Fruit fly (Drosophila melanogaster) S2 (cell line): ENCODE measurements around the gene Qsox3.
A peak's percentile ranks its signal among the peaks of the same experiment; 100 is the strongest.

Source experiments
- CG8478 ChIP-seq: fragments of >200 bp; optimal IDR thresholded peaks from 2 replicates; lab custom pipeline; 2018
- CTCF ChIP-seq, 2 experiments: fragments of >200 bp; optimal IDR thresholded peaks; 2 replicates each; lab custom pipeline; 2018

Qsox3 gene

DNA sequence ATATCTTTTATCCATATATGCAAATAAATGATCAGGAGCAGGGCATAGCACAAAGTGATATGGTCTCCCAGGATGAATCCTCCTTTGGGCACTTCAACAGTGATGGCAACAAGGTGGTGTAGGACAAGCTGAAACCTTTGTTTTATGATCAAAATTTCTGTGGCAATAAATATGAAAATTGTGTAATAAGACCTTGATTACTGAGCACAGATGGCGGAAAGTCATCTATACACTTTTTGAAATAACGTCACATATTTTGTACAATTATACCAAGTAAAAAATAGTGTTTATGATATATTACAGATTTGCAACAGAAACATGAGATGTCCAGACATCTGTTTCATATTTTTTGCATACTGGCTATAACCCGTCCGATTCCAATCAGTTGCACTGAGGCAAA, 31.1 kb upstream of the Qsox3 start, which contains the start of gene CG31465:
Gene CG31465, plus strand, starts transcription at position 301 of the 400 bp plus-strand sequence.
- no peak for TF ChIP-seq CG8478 (lab: Kevin White, UChicago)
- TF ChIP-seq CTCF (optimal IDR thresholded peaks at IDR 0.05; lab: Kevin White, UChicago): no peak

DNA sequence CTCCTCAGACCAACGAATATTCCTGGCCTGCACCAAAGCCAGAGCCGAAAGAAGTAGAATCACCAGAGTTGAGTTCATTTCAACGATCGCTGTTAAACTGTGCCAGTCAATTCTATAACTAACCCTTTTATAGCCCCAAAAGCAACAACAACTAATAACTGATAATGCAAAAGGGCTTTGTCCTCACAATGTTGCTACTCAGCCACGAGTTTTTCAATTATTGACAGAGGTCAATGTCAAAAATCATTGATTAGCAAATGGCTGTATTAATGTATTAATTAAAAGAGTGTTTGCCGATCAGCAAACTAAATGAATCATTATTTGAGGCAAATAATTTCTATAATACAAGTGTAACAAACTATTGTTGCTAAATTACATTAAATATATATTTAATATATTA, 27.3 kb upstream of the Qsox3 start, which contains the start of gene fit:
Gene fit, minus strand, starts transcription at position 101 of the 400 bp plus-strand sequence.
- no peak for TF ChIP-seq CTCF (optimal IDR thresholded peaks at IDR 0.05; lab: Kevin White, UChicago)
- TF ChIP-seq CG8478 (lab: Kevin White, UChicago): no peak

DNA sequence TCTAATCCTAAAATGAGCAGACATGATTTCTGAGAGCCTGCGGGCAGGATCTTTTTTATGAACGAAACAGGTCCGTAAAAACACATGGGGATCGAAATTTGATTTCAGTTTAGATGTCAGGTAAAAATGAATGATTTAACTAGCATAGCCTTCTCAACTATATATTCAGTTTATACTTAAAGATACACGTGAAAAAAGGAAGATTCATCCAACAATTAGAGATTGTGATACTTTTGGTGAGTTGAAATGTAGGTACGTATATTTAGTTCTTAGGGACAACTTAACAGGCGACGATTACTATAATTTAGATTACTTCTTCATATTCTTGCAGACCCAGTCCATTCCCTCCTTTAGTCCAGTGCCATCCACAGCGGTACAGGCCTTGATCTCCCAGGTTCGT, 26.2 kb upstream of the Qsox3 start, which contains the start of gene CG17819:
Gene CG17819, minus strand, starts transcription at position 101 of the 400 bp plus-strand sequence.
- TF ChIP-seq CG8478 (lab: Kevin White, UChicago) (no peak), CTCF (optimal IDR thresholded peaks at IDR 0.05; lab: Kevin White, UChicago) (no peak)

DNA sequence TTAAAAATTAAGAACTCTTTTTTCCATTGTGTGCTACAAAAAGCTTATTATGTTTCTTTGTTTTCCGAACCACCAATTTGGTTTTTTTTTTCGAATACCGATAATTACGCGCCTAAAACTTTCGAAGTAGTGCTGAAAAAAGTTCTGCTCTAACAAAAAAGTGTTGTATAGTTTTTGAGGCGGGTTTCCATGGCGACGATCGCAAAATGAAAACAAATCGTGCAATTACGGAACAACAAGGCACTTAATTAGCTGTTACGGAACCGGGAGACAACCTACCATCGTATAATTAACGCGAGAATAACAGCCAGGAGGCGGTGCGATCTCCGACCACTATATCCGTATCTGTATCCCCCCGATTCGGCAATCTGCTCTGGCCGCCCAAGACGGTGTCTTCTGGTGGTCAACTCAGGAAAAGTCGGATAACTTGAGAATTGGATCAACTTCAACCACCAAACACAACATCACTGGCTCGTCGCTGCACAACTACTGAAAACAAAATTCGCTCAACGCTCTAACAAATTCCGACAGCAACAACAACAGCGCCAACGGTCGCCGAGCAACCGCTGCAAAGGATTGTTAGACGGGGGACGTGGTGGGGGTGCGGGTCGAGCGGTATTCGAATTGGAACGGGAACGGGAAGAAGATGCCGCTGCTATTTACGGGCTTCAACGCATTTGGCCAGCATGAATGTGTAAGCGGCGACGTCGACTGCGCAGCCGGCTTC, 24.6 kb upstream of the Qsox3 start, which contains the start of the genes CG6678 and dnd:
Gene CG6678, plus strand, starts transcription at position 169 of the 727 bp plus-strand sequence.
Gene dnd, minus strand, starts transcription at position 495 of the 727 bp plus-strand sequence.
- TF ChIP-seq CG8478 (lab: Kevin White, UChicago): no peak
- no peak for TF ChIP-seq CTCF (optimal IDR thresholded peaks at IDR 0.05; lab: Kevin White, UChicago)

DNA sequence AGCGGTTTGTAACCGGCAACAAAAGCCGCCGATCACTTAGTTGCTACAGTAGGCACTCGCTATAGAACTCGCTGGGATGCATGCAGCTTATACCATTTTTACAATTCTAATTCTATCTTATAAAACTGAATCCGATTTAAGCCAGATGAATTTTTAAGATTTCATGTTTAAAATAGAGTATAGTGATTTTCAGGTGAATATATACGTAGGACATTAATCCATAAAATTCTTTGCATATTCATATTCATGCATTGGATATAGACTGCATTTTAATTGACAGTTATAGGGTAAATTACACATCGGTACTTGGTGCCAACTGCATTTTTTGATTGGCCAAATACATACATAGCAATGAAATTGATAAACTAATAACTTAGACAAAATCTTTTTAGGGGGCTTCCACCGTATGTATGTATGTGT, 24.0 kb upstream of the Qsox3 start:
- TF ChIP-seq CG8478 (lab: Kevin White, UChicago) (no peak), CTCF (optimal IDR thresholded peaks at IDR 0.05; lab: Kevin White, UChicago) (no peak)

DNA sequence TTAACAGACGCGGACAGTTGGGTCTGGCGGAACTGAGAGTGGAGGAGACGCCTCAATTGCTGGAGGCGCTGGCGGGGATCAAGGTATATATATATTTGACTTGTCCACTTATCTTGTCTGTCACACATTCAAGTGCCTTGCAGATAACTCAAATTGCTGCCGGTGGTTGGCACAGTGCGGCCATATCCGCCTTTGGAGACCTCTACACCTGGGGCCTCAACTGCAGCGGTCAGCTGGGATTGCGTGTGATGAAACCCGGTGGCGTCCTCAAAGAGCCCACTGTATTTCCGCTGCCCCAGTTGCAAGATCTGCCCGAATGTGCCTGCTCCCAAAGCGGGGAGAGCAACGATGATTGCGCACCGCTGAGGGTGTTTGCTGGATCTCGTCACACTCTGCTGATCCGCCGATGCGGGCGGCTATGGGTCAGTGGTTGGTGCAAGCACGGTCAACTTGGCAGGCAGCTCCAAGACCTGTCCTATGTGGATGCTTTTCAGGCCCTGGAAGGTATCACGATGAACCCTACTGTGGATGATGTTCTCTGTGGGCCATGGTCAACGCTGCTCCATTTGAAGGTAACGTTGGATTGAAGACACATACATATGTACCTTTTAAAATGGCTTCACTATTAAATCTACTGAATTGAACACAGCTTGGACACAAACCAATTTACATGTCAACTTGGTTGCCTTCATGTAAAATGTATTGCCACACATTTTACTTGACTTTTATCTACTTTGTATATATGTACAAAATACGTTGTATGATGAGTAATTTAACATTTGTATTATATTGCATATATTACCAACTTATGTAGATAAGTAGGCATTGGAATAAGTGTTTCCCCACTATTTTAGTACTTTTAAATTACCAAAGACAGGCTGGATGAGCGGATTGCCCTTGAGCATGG, 22.7 kb upstream of the Qsox3 start, which contains the start of gene CG43844:
Gene CG43844, plus strand, starts transcription at position 844 of the 907 bp plus-strand sequence.
- TF ChIP-seq CG8478 (lab: Kevin White, UChicago) (no peak), CTCF (optimal IDR thresholded peaks at IDR 0.05; lab: Kevin White, UChicago) (peak; percentile 76)

DNA sequence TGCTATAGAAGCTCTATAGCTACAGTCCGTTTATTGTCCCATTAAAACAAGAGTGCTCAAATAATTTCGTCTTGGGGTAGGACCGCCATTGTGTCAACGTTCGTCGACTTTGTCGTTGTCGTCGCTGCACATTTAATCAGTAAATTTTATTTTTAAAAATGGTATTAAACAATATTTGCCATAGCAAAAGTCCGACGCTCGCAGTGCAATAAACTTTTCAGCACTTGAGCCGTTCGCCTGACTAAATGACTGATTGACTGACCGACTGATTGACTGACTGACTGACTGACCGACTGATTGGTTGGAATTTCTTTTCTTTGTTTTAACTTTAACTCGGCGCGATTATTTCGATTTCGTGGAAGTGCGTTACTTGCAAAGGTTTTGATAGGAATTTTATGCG, 21.7 kb upstream of the Qsox3 start:
- TF ChIP-seq CG8478 (lab: Kevin White, UChicago) (no peak), CTCF (optimal IDR thresholded peaks at IDR 0.05; lab: Kevin White, UChicago) (no peak)

DNA sequence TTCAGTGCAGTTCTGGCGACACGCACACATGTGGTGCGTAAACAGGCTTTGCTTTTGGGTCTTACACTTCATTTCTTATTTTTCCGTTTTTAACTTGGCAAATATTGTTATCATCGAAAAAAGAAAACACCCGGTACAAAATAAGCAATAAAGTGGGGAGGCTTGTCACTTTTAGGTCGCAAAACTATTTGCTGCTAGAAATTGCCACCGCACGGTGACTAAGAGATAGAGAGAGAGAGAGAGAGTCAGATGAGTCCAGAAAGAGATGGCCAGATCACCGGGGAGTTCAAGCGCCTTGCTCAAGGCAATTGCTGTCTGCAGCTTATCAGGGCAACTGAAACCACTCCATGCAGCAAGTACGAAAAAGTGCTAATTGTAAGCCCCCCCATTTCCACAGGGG, 20.9 kb upstream of the Qsox3 start:
- TF ChIP-seq CG8478 (lab: Kevin White, UChicago) (no peak), CTCF (optimal IDR thresholded peaks at IDR 0.05; lab: Kevin White, UChicago) (no peak)

DNA sequence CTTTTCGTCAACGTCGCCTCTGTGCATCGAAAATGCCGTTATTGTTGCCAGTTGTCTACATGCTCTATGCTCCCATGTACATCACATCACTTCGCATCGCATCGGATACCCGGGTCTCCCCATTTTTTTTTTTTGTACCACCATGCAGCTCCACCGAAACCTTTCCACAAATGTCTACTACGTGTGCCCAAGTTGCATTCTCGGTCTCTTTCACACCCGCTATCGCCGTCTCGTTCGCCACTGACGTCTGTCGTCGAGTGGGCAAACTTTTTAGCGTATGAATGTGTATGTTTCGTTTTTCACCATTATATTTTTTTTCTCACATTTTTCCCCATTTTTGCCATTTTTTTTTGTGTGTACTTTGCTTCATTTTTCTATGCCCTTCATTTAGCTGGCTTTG, 19.2 kb upstream of the Qsox3 start:
- TF ChIP-seq CTCF (optimal IDR thresholded peaks at IDR 0.05; lab: Kevin White, UChicago) (no peak), CG8478 (lab: Kevin White, UChicago) (no peak)

DNA sequence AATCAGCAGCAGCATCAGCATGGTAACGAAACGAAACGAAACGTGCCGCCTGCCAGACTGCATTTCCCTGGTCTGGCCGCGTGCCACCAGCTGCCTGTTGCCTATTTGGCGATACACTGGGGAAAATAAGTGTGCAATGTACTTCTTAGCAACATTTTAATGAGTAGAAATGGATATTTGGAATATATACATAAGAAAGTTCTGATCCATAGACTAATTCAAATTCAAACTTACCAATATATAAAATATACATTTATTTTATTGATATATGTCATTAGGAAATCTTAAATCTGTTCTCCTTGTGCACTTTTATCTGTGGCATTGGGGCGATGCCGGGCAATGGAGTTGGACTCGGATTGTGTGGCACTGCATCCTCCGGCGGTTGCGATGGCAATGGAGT, 17.7 kb upstream of the Qsox3 start:
- TF ChIP-seq CG8478 (lab: Kevin White, UChicago): no peak
- TF ChIP-seq CTCF (optimal IDR thresholded peaks at IDR 0.05; lab: Kevin White, UChicago): no peak

DNA sequence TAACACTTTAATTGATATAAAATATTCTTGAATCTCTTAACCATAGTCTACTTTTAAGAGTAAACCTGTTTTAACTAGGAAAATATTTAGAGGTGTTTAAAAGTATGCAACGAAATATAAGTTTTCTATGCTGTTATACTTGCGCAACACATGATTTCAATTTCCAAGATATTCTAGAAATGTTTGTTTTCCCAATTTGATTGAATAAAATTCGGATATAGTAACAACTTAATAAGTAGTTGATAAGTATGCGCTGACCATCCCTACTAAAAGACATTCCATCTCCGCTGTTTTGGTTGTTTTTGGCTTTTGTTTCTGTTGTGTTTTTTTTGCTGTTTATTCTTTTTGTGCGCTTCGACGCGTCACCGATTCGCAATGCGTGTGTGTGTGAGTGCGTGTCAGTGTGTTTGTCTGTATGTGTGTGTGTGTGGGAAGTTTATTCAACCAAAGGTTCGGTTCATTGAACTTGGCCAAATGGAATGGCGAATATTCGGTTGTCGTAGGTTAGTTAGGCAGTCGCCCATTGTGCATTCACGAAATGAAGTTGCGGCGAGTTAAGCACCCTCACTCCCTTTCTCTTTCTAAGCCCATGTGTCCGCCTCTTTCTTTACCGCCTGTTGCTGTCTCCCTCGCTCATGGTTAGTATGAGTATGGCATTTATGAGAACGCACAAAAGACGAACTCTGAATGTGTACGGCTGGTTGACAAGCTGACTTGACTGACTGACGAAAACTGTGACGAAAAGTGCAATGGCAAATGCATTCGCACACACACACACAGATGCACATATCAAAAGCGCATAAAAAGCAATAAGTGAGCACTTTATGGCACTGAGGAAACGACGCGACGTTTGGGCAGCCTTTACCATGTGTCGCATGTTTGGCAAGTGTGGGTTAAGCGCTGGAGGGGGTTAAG, 15.4 kb upstream of the Qsox3 start:
- no peak for TF ChIP-seq CTCF (optimal IDR thresholded peaks at IDR 0.05; lab: Kevin White, UChicago)
- TF ChIP-seq CG8478 (lab: Kevin White, UChicago): no peak

DNA sequence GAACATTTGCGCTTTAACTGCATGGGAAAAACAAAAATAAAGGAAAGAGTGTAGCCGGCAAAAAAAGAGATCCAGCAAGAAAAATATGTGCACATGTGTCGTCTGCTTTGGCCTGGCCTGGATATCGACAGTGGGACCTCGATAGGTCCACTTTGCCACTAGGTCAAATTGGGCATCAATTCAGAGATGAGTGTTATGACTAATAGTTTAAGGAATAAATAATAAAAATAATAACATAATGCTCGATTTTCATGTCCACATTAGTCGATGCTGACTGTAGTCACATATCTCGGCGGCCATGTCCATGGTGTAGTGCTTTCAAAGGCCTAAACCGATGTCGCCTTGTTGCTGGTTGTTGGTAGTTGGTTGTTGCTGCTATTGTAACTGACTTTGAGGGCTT, 14.1 kb upstream of the Qsox3 start:
- TF ChIP-seq CTCF (optimal IDR thresholded peaks at IDR 0.05; lab: Kevin White, UChicago): no peak
- no peak for TF ChIP-seq CG8478 (lab: Kevin White, UChicago)

DNA sequence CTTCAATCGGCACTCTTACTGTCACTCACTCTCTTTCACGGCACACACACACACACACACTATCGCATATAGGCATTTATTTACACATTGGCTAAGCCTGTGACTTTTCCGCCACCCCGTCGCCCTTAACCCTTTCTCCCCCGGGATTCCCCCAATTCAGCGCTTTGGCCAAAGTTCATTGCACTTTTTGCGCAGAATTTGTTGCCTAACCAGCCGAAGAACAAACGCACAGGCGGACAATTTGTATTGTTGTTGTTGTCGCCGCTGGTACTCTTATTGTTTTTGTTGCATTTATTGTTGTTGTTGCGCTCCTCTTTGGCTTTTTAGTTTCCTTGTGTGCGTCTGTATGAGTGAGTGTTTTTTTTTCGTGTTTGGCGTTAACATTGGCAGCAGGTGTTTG, 12.9 kb upstream of the Qsox3 start:
- TF ChIP-seq CTCF (optimal IDR thresholded peaks at IDR 0.05; lab: Kevin White, UChicago): no peak
- no peak for TF ChIP-seq CG8478 (lab: Kevin White, UChicago)

DNA sequence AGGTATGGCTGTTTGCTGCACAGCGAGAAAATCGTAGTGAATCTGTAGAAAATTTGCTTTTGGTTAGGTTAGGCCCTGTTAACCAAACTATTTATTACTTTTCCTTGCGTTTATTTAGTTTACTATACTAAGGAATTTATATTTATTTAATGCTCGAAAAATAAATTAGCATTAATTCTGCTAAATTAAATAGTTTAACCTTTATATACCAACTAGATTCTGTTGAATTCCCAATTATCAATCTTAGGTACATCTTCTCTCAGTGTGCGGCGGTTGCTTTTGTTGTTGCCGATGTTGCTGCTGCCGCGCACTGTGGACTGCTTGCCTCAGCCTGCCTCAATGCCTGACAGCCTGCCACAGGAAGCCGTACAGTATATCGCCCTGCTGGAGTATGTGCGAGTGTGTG, 12.4 kb upstream of the Qsox3 start:
- TF ChIP-seq CTCF (optimal IDR thresholded peaks at IDR 0.05; lab: Kevin White, UChicago) (no peak), CG8478 (lab: Kevin White, UChicago) (no peak)
